Worm (Caenorhabditis elegans) whole organism, midembryonic: Measurements from ENCODE around the gene mif-1.

Experiments used
- T22C8.4 ChIP-seq: fragments of 200-800 bp; sonication (Bioruptor generic); IDR thresholded peaks from 2 replicates; pipeline ENCODE4 v1.3.6; 2022; ENCODE audit warnings: missing genetic modification characterization, missing compliant biosample characterization
- cog-1 ChIP-seq: sonication (generic microtip); optimal IDR thresholded peaks from 2 replicates; lab custom pipeline; 2016; ENCODE audit warnings: missing genetic modification characterization, missing compliant biosample characterization
- flt-1 ChIP-seq: fragments of 200-800 bp; sonication (Bioruptor generic); IDR thresholded peaks from 2 replicates; pipeline ENCODE4 v1.3.6; 2022; ENCODE audit warnings: missing genetic modification characterization, missing compliant biosample characterization
- klf-2 ChIP-seq: fragments of 200-800 bp; sonication (Bioruptor generic); conservative IDR thresholded peaks from 2 replicates; pipeline ENCODE4 v1.3.6; 2022; ENCODE audit warnings: missing genetic modification reagents, missing genetic modification characterization, missing compliant biosample characterization
- med-1 ChIP-seq: sonication (generic microtip); optimal IDR thresholded peaks from 2 replicates; lab custom pipeline; 2017; ENCODE audit warnings: missing genetic modification characterization, mild to moderate bottlenecking, missing compliant biosample characterization, antibody characterized with exemption, missing genetic modification reagents; ENCODE audit not compliant: insufficient read depth
- ref-1 ChIP-seq: fragments of 200-800 bp; sonication (Bioruptor generic); conservative IDR thresholded peaks from 2 replicates; pipeline ENCODE4 v1.3.6; 2022; ENCODE audit warnings: missing genetic modification reagents, missing genetic modification characterization, missing compliant biosample characterization
- ztf-23 ChIP-seq: fragments of 200-800 bp; sonication (Bioruptor generic); IDR thresholded peaks from 2 replicates; pipeline ENCODE4 v1.3.6; 2022; ENCODE audit warnings: missing genetic modification reagents, missing genetic modification characterization, missing compliant biosample characterization

DNA sequence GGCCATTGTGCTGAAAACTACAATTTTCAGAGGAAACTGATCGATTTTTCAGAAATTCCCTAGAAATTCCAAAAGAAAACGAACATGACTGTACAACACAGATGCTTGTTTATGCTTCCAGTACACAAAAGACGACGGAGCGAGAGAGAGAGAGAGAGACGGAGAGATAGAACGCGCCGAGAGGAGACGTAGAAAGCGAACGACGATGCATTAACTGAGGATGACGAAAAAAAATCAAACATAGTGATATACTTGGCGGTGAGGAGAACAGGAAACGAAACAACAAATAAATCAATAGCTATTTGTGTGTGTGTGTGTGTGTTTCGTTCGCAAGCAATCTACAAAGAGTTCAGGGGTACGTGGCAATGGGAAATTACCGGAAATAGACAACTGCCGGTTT lies 13.2 kb upstream of the mif-1 start:
- TF ChIP-seq T22C8.4 (GFP tag; lab: Robert Waterston, UW), result no peak
- TF ChIP-seq cog-1 (tag; lab: Kevin White, UChicago), result no peak
- no peak for TF ChIP-seq flt-1 (GFP tag; lab: Robert Waterston, UW)
- TF ChIP-seq med-1 (GFP tag; lab: Kevin White, UChicago), result no peak
- TF ChIP-seq klf-2 (GFP tag; lab: Robert Waterston, UW), result no peak
- no peak for TF ChIP-seq ref-1
- no peak for TF ChIP-seq ztf-23 (GFP tag; lab: Robert Waterston, UW)
